Fruit fly (Drosophila melanogaster) whole organism, pupa: ENCODE measurements around the gene CG11458.

Experiments
- CG10348 ChIP-seq: fragments of 200-800 bp; sonication (Bioruptor generic); IDR thresholded peaks from 2 replicates; pipeline ENCODE4 v1.3.6; 2022; ENCODE audit warnings: missing biosample characterization, missing genetic modification characterization
- CG12605 ChIP-seq: fragments of 200-800 bp; sonication (Bioruptor generic); IDR thresholded peaks from 2 replicates; pipeline ENCODE4 v1.3.6; 2022; ENCODE audit warnings: missing biosample characterization, missing genetic modification characterization
- CG13204 ChIP-seq: fragments of 200-800 bp; sonication (Bioruptor generic); optimal IDR thresholded peaks from 2 replicates; lab custom pipeline; 2018; ENCODE audit warnings: missing biosample characterization, mild to moderate bottlenecking, missing genetic modification characterization, moderate library complexity
- CG14655 ChIP-seq: fragments of 200-800 bp; sonication (Bioruptor generic); optimal IDR thresholded peaks from 3 replicates; lab custom pipeline; 2017; ENCODE audit warnings: mild to moderate bottlenecking, missing biosample characterization, missing genetic modification reagents, missing genetic modification characterization
- CG15710 ChIP-seq: fragments of 200-800 bp; sonication (Bioruptor generic); optimal IDR thresholded peaks from 2 replicates; lab custom pipeline; 2018; ENCODE audit warnings: missing biosample characterization, mild to moderate bottlenecking, missing genetic modification characterization, moderate library complexity
- CG17806 ChIP-seq: fragments of 200-800 bp; sonication (Bioruptor generic); optimal IDR thresholded peaks from 2 replicates; lab custom pipeline; 2018; ENCODE audit warnings: missing biosample characterization, mild to moderate bottlenecking, missing genetic modification characterization, moderate library complexity
- CG32121 ChIP-seq: fragments of 200-800 bp; sonication (Bioruptor generic); IDR thresholded peaks from 2 replicates; pipeline ENCODE4 v1.3.6; 2022; ENCODE audit warnings: missing biosample characterization, missing genetic modification characterization
- CG34367 ChIP-seq: fragments of 200-800 bp; sonication (Bioruptor generic); optimal IDR thresholded peaks from 2 replicates; lab custom pipeline; 2018; ENCODE audit warnings: missing biosample characterization, mild to moderate bottlenecking, missing genetic modification characterization
- CG4496 ChIP-seq: fragments of 200-800 bp; sonication (Bioruptor generic); IDR thresholded peaks from 3 replicates; pipeline ENCODE4 v1.3.6; 2022; ENCODE audit warnings: missing biosample characterization, missing genetic modification characterization
- CG8159 ChIP-seq: fragments of 200-800 bp; sonication (Bioruptor generic); optimal IDR thresholded peaks from 3 replicates; lab custom pipeline; 2018; ENCODE audit warnings: missing biosample characterization, mild to moderate bottlenecking, missing genetic modification characterization, moderate library complexity
- CG8301 ChIP-seq: fragments of 200-800 bp; sonication (Bioruptor generic); optimal IDR thresholded peaks from 2 replicates; lab custom pipeline; 2018; ENCODE audit warnings: missing biosample characterization, mild to moderate bottlenecking, missing genetic modification characterization
- CG9948 ChIP-seq: fragments of 200-800 bp; sonication (Bioruptor generic); optimal IDR thresholded peaks from 2 replicates; lab custom pipeline; 2018; ENCODE audit warnings: missing biosample characterization, mild to moderate bottlenecking, missing genetic modification characterization, moderate library complexity
- D1 ChIP-seq: fragments of 200-800 bp; sonication (Bioruptor generic); optimal IDR thresholded peaks from 2 replicates; lab custom pipeline; 2018; ENCODE audit warnings: missing biosample characterization, mild to moderate bottlenecking, missing genetic modification characterization, moderate library complexity
- EcR ChIP-seq: fragments of 200-800 bp; sonication (Bioruptor generic); optimal IDR thresholded peaks from 3 replicates; lab custom pipeline; 2019; ENCODE audit warnings: missing biosample characterization, missing genetic modification characterization, mild to moderate bottlenecking, moderate library complexity, missing genetic modification reagents
- Ets98B ChIP-seq: fragments of 200-800 bp; sonication (Bioruptor generic); IDR thresholded peaks from 2 replicates; pipeline ENCODE4 v1.3.6; 2022; ENCODE audit warnings: missing biosample characterization, missing genetic modification characterization
- Pif1A ChIP-seq: fragments of 200-800 bp; sonication (Bioruptor generic); optimal IDR thresholded peaks from 3 replicates; lab custom pipeline; 2016; ENCODE audit warnings: missing biosample characterization, missing genetic modification characterization
- Pif1B ChIP-seq: fragments of 200-800 bp; sonication (Bioruptor generic); optimal IDR thresholded peaks from 3 replicates; lab custom pipeline; 2016; ENCODE audit warnings: missing biosample characterization, missing genetic modification characterization
- Snoo ChIP-seq: fragments of 200-800 bp; sonication (Bioruptor generic); optimal IDR thresholded peaks from 3 replicates; lab custom pipeline; 2017; ENCODE audit warnings: missing biosample characterization, mild to moderate bottlenecking, missing genetic modification characterization, inconsistent platforms
- fd96Ca ChIP-seq: fragments of 200-800 bp; sonication (Bioruptor generic); IDR thresholded peaks from 3 replicates; pipeline ENCODE4 v1.3.6; 2022; ENCODE audit warnings: missing biosample characterization, missing genetic modification characterization
- gl ChIP-seq: fragments of 200-800 bp; sonication (Bioruptor generic); optimal IDR thresholded peaks from 2 replicates; lab custom pipeline; 2018; ENCODE audit warnings: missing biosample characterization, mild to moderate bottlenecking, missing genetic modification characterization
- rn ChIP-seq: fragments of 200-800 bp; sonication (Bioruptor generic); IDR thresholded peaks from 2 replicates; pipeline ENCODE4 v1.3.6; 2022; ENCODE audit warnings: missing biosample characterization, missing genetic modification characterization

Gene CG11458

dm6 chr3L:20948404-20948803 lies 42.8 kb downstream of the CG11458 start:
- no peak for TF ChIP-seq Snoo
- TF ChIP-seq CG9948 (tag; lab: Kevin White, UChicago) = no peak
- no peak for TF ChIP-seq EcR (GFP tag; lab: Kevin White, UChicago)
- no peak for TF ChIP-seq Pif1A (GFP tag; lab: Kevin White, UChicago)

dm6 chr3L:20949371-20950135 lies 44.0 kb downstream of the CG11458 start, which contains the start of gene fng:
TSS of gene fng (minus strand) at chr3L:20949512.
- TF ChIP-seq CG17806 (tag; lab: Kevin White, UChicago) (no peak), Snoo (no peak), CG34367 (tag; lab: Kevin White, UChicago) (no peak), fd96Ca (0 out of 3 replicates have a peak, but pooled peaks have one; percentile 27), CG32121 (no peak; the same call in 1 of the 2 replicates), CG9948 (tag; lab: Kevin White, UChicago) (no peak), CG12605 (peak; percentile 66), rn (GFP tag; lab: Robert Waterston, UW) (no peak), EcR (GFP tag; lab: Kevin White, UChicago) (no peak), CG8301 (tag; lab: Kevin White, UChicago) (no peak), CG4496 (no peak), CG15710 (tag; lab: Kevin White, UChicago) (no peak), Pif1A (GFP tag; lab: Kevin White, UChicago) (peak; percentile 57), CG8159 (tag; lab: Kevin White, UChicago) (no peak), Pif1B (GFP tag; lab: Kevin White, UChicago) (peak; percentile 34), gl (tag; lab: Kevin White, UChicago) (no peak), Ets98B (GFP tag; lab: Robert Waterston, UW) (peak; percentile 66; the same call in 1 of the 2 replicates)

DNA sequence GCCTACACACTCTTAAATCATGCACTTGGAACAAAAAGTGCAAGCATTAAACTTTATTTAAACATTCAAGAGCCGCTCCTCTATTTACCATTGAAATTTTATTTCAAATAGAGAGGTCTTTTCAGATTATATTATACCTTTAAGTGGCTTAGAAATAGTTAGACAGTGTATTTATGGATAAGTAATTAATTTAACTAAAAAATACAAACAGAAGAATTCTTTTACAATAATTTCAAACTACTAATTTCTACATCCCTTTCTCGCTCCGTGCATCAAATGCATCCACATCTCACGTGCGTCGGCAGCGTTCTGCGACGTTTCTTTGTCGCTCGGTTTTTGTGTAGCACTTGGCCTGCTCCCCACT lies 44.5 kb downstream of the CG11458 start:
- TF ChIP-seq CG34367 (tag; lab: Kevin White, UChicago) (peak; percentile 97), D1 (peak; percentile 94), CG9948 (tag; lab: Kevin White, UChicago) (peak; percentile 99), CG8159 (tag; lab: Kevin White, UChicago) (peak; percentile 99), gl (tag; lab: Kevin White, UChicago) (peak; percentile 91), Snoo (peak; percentile 94), CG10348 (GFP tag; lab: Robert Waterston, UW) (peak; percentile 37; the same call in 1 of the 2 replicates), CG17806 (tag; lab: Kevin White, UChicago) (peak; percentile 98), CG4496 (peak; percentile 90), rn (GFP tag; lab: Robert Waterston, UW) (peak; percentile 83), CG32121 (peak; percentile 80), CG13204 (GFP tag; lab: Kevin White, UChicago) (peak; percentile 81), CG12605 (peak; percentile 85), CG14655 (GFP tag; lab: Kevin White, UChicago) (peak; percentile 95), Ets98B (GFP tag; lab: Robert Waterston, UW) (peak; percentile 63), CG15710 (tag; lab: Kevin White, UChicago) (peak; percentile 99), Pif1A (GFP tag; lab: Kevin White, UChicago) (peak; percentile 93), EcR (GFP tag; lab: Kevin White, UChicago) (no peak), fd96Ca (no peak), Pif1B (GFP tag; lab: Kevin White, UChicago) (peak; percentile 92), CG8301 (tag; lab: Kevin White, UChicago) (peak; percentile 94)

dm6 chr3L:20950520-20951135 lies 45.0 kb downstream of the CG11458 start:
- TF ChIP-seq Pif1B (GFP tag; lab: Kevin White, UChicago) (peak; percentile 94), fd96Ca (peak; percentile 82), CG34367 (tag; lab: Kevin White, UChicago) (peak; percentile 94), EcR (GFP tag; lab: Kevin White, UChicago) (no peak), CG32121 (peak; percentile 40; the same call in 1 of the 2 replicates), Ets98B (GFP tag; lab: Robert Waterston, UW) (peak; percentile 13; the same call in 1 of the 2 replicates), Snoo (peak; percentile 89), CG14655 (GFP tag; lab: Kevin White, UChicago) (peak; percentile 97), CG10348 (GFP tag; lab: Robert Waterston, UW) (no peak), D1 (peak; percentile 93), CG9948 (tag; lab: Kevin White, UChicago) (peak; percentile 98), CG8301 (tag; lab: Kevin White, UChicago) (peak; percentile 92), CG8159 (tag; lab: Kevin White, UChicago) (peak; percentile 98), gl (tag; lab: Kevin White, UChicago) (peak; percentile 77), Pif1A (GFP tag; lab: Kevin White, UChicago) (peak; percentile 94), CG15710 (tag; lab: Kevin White, UChicago) (peak; percentile 97), rn (GFP tag; lab: Robert Waterston, UW) (peak; percentile 67), CG4496 (peak; percentile 45; the same call in 2 of the 3 replicates), CG13204 (GFP tag; lab: Kevin White, UChicago) (peak; percentile 60), CG17806 (tag; lab: Kevin White, UChicago) (peak; percentile 94), CG12605 (no peak; the same call in 1 of the 2 replicates)
